Fruit fly (Drosophila melanogaster) S2 (cell line): Measurements from ENCODE around the gene Sarm.

Source experiments
- CG8478 ChIP-seq: fragments of >200 bp; optimal IDR thresholded peaks from 2 replicates; lab custom pipeline; 2018
- CTCF ChIP-seq, 2 experiments: fragments of >200 bp; optimal IDR thresholded peaks; 2 replicates each; lab custom pipeline; 2018

dm6 chr3L:8072720-8073119, 9.0 kb downstream of the Sarm start:
- TF ChIP-seq CTCF (optimal IDR thresholded peaks at IDR 0.05; lab: Kevin White, UChicago) (no peak), CG8478 (lab: Kevin White, UChicago) (no peak)
